Worm (Caenorhabditis elegans) whole organism, young adult: ENCODE data around the gene pelo-1.

ENCODE experiments used
- B0336.3 ChIP-seq: fragments of 200-800 bp; sonication (Bioruptor generic); IDR thresholded peaks from 2 replicates; pipeline ENCODE4 v1.3.6; 2022; ENCODE audit warnings: missing genetic modification characterization, missing compliant biosample characterization
- D2030.7 ChIP-seq: fragments of 200-800 bp; sonication (Bioruptor generic); IDR thresholded peaks from 2 replicates; pipeline ENCODE4 v1.3.6; 2022; ENCODE audit warnings: missing genetic modification reagents, missing genetic modification characterization, missing compliant biosample characterization
- F23B12.7 ChIP-seq: sonication (generic microtip); optimal IDR thresholded peaks from 2 replicates; lab custom pipeline; 2017; ENCODE audit warnings: missing genetic modification characterization, mild to moderate bottlenecking, missing compliant biosample characterization, antibody characterized with exemption, moderate library complexity; ENCODE audit not compliant: insufficient read depth
- F33H1.4 ChIP-seq: fragments of 200-800 bp; sonication (Bioruptor generic); IDR thresholded peaks from 2 replicates; pipeline ENCODE4 v1.3.6; 2022; ENCODE audit warnings: missing genetic modification reagents, missing genetic modification characterization, missing compliant biosample characterization
- K12H6.12 ChIP-seq: fragments of 200-800 bp; sonication (Bioruptor generic); optimal IDR thresholded peaks from 2 replicates; lab custom pipeline; 2018; ENCODE audit warnings: mild to moderate bottlenecking, missing genetic modification characterization, missing compliant biosample characterization
- Y53F4B.3 ChIP-seq: fragments of 200-800 bp; sonication (Bioruptor generic); IDR thresholded peaks from 2 replicates; pipeline ENCODE4 v1.3.6; 2022; ENCODE audit warnings: missing genetic modification reagents, missing genetic modification characterization, missing compliant biosample characterization
- ama-1 ChIP-seq, 3 experiments: fragments of 150-350 bp in 1 of 3; sonication (generic microtip) in 2 of 3; optimal IDR thresholded peaks; 2 replicates each; lab custom pipeline; 2014 to 2018; ENCODE audit warnings: missing biosample characterization in 2 of 3, missing genetic modification characterization in 2 of 3, missing genetic modification reagents in 2 of 3
- atf-7 ChIP-seq: sonication (generic microtip); optimal IDR thresholded peaks from 2 replicates; lab custom pipeline; 2017; ENCODE audit warnings: mild to moderate bottlenecking, missing genetic modification characterization, missing compliant biosample characterization
- athp-1 ChIP-seq: sonication (generic microtip); optimal IDR thresholded peaks from 2 replicates; lab custom pipeline; 2017; ENCODE audit warnings: mild to moderate bottlenecking, missing genetic modification characterization, missing compliant biosample characterization
- attf-5 ChIP-seq: fragments of 200-800 bp; sonication (Bioruptor generic); optimal IDR thresholded peaks from 2 replicates; lab custom pipeline; 2018; ENCODE audit warnings: mild to moderate bottlenecking, missing genetic modification characterization, missing compliant biosample characterization
- attf-6 ChIP-seq: fragments of 200-800 bp; sonication (Bioruptor generic); IDR thresholded peaks from 2 replicates; pipeline ENCODE4 v1.3.6; 2022; ENCODE audit warnings: missing genetic modification reagents, missing genetic modification characterization, missing compliant biosample characterization
- bed-1 ChIP-seq: fragments of 200-800 bp; sonication (Bioruptor generic); IDR thresholded peaks from 2 replicates; pipeline ENCODE4 v1.3.6; 2022; ENCODE audit warnings: missing genetic modification reagents, missing genetic modification characterization, missing compliant biosample characterization
- cebp-1 ChIP-seq, 2 experiments: fragments of 200-800 bp in 1 of 2; sonication (Bioruptor generic) in 1 of 2; sonication (generic microtip) in 1 of 2; IDR thresholded peaks in 1 of 2; optimal IDR thresholded peaks in 1 of 2; 2 replicates each; pipeline versions ENCODE4 v1.3.6 to Lab custom; 2017 to 2022; ENCODE audit warnings: missing compliant biosample characterization in 2 of 2, missing genetic modification characterization in 2 of 2, mild to moderate bottlenecking in 1 of 2, missing genetic modification reagents in 1 of 2, moderate library complexity in 1 of 2
- ceh-100 ChIP-seq: fragments of 200-800 bp; sonication (Bioruptor generic); IDR thresholded peaks from 2 replicates; pipeline ENCODE4 v1.3.6; 2022; ENCODE audit warnings: missing genetic modification reagents, missing genetic modification characterization, missing compliant biosample characterization
- dpl-1 ChIP-seq: fragments of 150-350 bp; optimal IDR thresholded peaks from 2 replicates; lab custom pipeline; 2014; ENCODE audit warnings: missing biosample characterization, missing genetic modification reagents, missing genetic modification characterization
- efl-1 ChIP-seq: fragments of 150-350 bp; optimal IDR thresholded peaks from 2 replicates; lab custom pipeline; 2014; ENCODE audit warnings: missing biosample characterization, missing genetic modification reagents, missing genetic modification characterization
- egl-18 ChIP-seq: fragments of 200-800 bp; sonication (Bioruptor generic); IDR thresholded peaks from 2 replicates; pipeline ENCODE4 v1.3.6; 2022; ENCODE audit warnings: missing genetic modification reagents, missing genetic modification characterization, missing compliant biosample characterization
- egl-44 ChIP-seq: fragments of 200-800 bp; sonication (Bioruptor generic); IDR thresholded peaks from 2 replicates; pipeline ENCODE4 v1.3.6; 2022; ENCODE audit warnings: missing genetic modification reagents, missing genetic modification characterization, missing compliant biosample characterization
- fkh-3 ChIP-seq: sonication (generic microtip); optimal IDR thresholded peaks from 2 replicates; lab custom pipeline; 2016; ENCODE audit warnings: mild to moderate bottlenecking, missing genetic modification characterization, missing compliant biosample characterization
- gei-17 ChIP-seq: fragments of 200-800 bp; sonication (Bioruptor generic); optimal IDR thresholded peaks from 2 replicates; lab custom pipeline; 2018; ENCODE audit warnings: mild to moderate bottlenecking, missing genetic modification characterization, missing compliant biosample characterization
- hmg-1.2 ChIP-seq: fragments of 200-800 bp; sonication (Bioruptor generic); IDR thresholded peaks from 2 replicates; pipeline ENCODE4 v1.3.6; 2022; ENCODE audit warnings: missing genetic modification reagents, missing genetic modification characterization, missing compliant biosample characterization
- let-607 ChIP-seq, 2 experiments: fragments of 200-800 bp in 1 of 2; sonication (Bioruptor generic) in 1 of 2; sonication (generic microtip) in 1 of 2; optimal IDR thresholded peaks; 2 replicates each; lab custom pipeline; 2016 to 2018; ENCODE audit warnings: mild to moderate bottlenecking in 2 of 2, missing compliant biosample characterization in 2 of 2, missing genetic modification characterization in 2 of 2, moderate library complexity in 2 of 2, missing genotype in 1 of 2
- lin-26 ChIP-seq: fragments of 200-800 bp; sonication (Bioruptor generic); IDR thresholded peaks from 2 replicates; pipeline ENCODE4 v1.3.6; 2022; ENCODE audit warnings: missing genetic modification reagents, missing genetic modification characterization, missing compliant biosample characterization
- lin-54 ChIP-seq: fragments of 200-800 bp; sonication (Bioruptor generic); optimal IDR thresholded peaks from 2 replicates; lab custom pipeline; 2018; ENCODE audit warnings: mild to moderate bottlenecking, missing genetic modification characterization, missing compliant biosample characterization
- madf-10 ChIP-seq: sonication (generic microtip); optimal IDR thresholded peaks from 2 replicates; lab custom pipeline; 2016; ENCODE audit warnings: mild to moderate bottlenecking, missing genetic modification characterization, missing compliant biosample characterization
- madf-6 ChIP-seq: fragments of 200-800 bp; sonication (Bioruptor generic); IDR thresholded peaks from 2 replicates; pipeline ENCODE4 v1.3.6; 2022; ENCODE audit warnings: missing genetic modification reagents, missing genetic modification characterization, missing compliant biosample characterization
- madf-8 ChIP-seq: fragments of 200-800 bp; sonication (Bioruptor generic); conservative IDR thresholded peaks from 2 replicates; pipeline ENCODE4 v1.3.6; 2022; ENCODE audit warnings: missing genetic modification reagents, missing genetic modification characterization, missing compliant biosample characterization
- mes-4 ChIP-seq: sonication (generic microtip); optimal IDR thresholded peaks from 2 replicates; lab custom pipeline; 2016; ENCODE audit warnings: missing genotype, missing genetic modification characterization, missing compliant biosample characterization
- mxl-1 ChIP-seq: sonication (generic microtip); optimal IDR thresholded peaks from 2 replicates; lab custom pipeline; 2016; ENCODE audit warnings: missing genetic modification characterization, missing compliant biosample characterization
- nfya-2 ChIP-seq: fragments of 200-800 bp; sonication (Bioruptor generic); IDR thresholded peaks from 2 replicates; pipeline ENCODE4 v1.3.6; 2022; ENCODE audit warnings: missing genetic modification reagents, missing genetic modification characterization, missing compliant biosample characterization
- nfyb-1 ChIP-seq: fragments of 200-800 bp; sonication (Bioruptor generic); IDR thresholded peaks from 2 replicates; pipeline ENCODE4 v1.3.6; 2022; ENCODE audit warnings: missing genetic modification reagents, missing genetic modification characterization, missing compliant biosample characterization
- nhr-120 ChIP-seq: fragments of 200-800 bp; sonication (Bioruptor generic); IDR thresholded peaks from 2 replicates; pipeline ENCODE4 v1.3.6; 2022; ENCODE audit warnings: missing genetic modification characterization, missing compliant biosample characterization
- nhr-27 ChIP-seq: fragments of 200-800 bp; sonication (Bioruptor generic); optimal IDR thresholded peaks from 2 replicates; lab custom pipeline; 2018; ENCODE audit warnings: mild to moderate bottlenecking, missing genetic modification characterization, moderate library complexity, missing compliant biosample characterization
- nhr-90 ChIP-seq: sonication (generic microtip); optimal IDR thresholded peaks from 2 replicates; lab custom pipeline; 2016; ENCODE audit warnings: missing genotype, mild to moderate bottlenecking, missing genetic modification characterization, missing compliant biosample characterization
- pbrm-1 ChIP-seq: fragments of 200-800 bp; sonication (Bioruptor generic); IDR thresholded peaks from 2 replicates; pipeline ENCODE4 v1.3.6; 2022; ENCODE audit warnings: missing genetic modification reagents, missing genetic modification characterization, missing compliant biosample characterization
- repo-1 ChIP-seq: sonication (generic microtip); optimal IDR thresholded peaks from 2 replicates; lab custom pipeline; 2017; ENCODE audit warnings: mild to moderate bottlenecking, missing genetic modification characterization, missing compliant biosample characterization
- rpc-1 ChIP-seq, 2 experiments: fragments of 150-350 bp in 1 of 2; sonication (generic microtip) in 1 of 2; optimal IDR thresholded peaks; 2 replicates each; lab custom pipeline; 2014 to 2018; ENCODE audit warnings: missing biosample characterization in 1 of 2, missing genetic modification characterization in 1 of 2, missing genetic modification reagents in 1 of 2, missing genotype in 1 of 2
- snpc-1.1 ChIP-seq: sonication (generic microtip); optimal IDR thresholded peaks from 2 replicates; lab custom pipeline; 2017; ENCODE audit warnings: missing genetic modification characterization, mild to moderate bottlenecking, missing compliant biosample characterization, antibody characterized with exemption, moderate library complexity, missing genotype, missing genetic modification reagents; ENCODE audit not compliant: insufficient read depth
- snpc-1.3 ChIP-seq: sonication (generic microtip); optimal IDR thresholded peaks from 2 replicates; lab custom pipeline; 2017; ENCODE audit warnings: missing genetic modification characterization, mild to moderate bottlenecking, missing compliant biosample characterization, antibody characterized with exemption, moderate library complexity, missing genotype, missing genetic modification reagents; ENCODE audit not compliant: insufficient read depth
- snpc-3.4 ChIP-seq: sonication (generic microtip); optimal IDR thresholded peaks from 2 replicates; lab custom pipeline; 2017; ENCODE audit warnings: missing genetic modification characterization, mild to moderate bottlenecking, missing compliant biosample characterization, antibody characterized with exemption, moderate library complexity, missing genotype, missing genetic modification reagents
- ztf-18 ChIP-seq: sonication (generic microtip); optimal IDR thresholded peaks from 2 replicates; lab custom pipeline; 2016; ENCODE audit warnings: missing genotype, mild to moderate bottlenecking, missing genetic modification characterization, missing compliant biosample characterization
- ztf-22 ChIP-seq: fragments of 200-800 bp; sonication (Bioruptor generic); optimal IDR thresholded peaks from 2 replicates; lab custom pipeline; 2018; ENCODE audit warnings: mild to moderate bottlenecking, missing genetic modification characterization, moderate library complexity, missing compliant biosample characterization
- ztf-25 ChIP-seq: fragments of 200-800 bp; sonication (Bioruptor generic); IDR thresholded peaks from 2 replicates; pipeline ENCODE4 v1.3.6; 2022; ENCODE audit warnings: missing genetic modification reagents, missing genetic modification characterization, missing compliant biosample characterization
- ztf-6 ChIP-seq: fragments of 200-800 bp; sonication (Bioruptor generic); IDR thresholded peaks from 2 replicates; pipeline ENCODE4 v1.3.6; 2022; ENCODE audit warnings: missing genetic modification reagents, missing genetic modification characterization, missing compliant biosample characterization

pelo-1 gene

DNA sequence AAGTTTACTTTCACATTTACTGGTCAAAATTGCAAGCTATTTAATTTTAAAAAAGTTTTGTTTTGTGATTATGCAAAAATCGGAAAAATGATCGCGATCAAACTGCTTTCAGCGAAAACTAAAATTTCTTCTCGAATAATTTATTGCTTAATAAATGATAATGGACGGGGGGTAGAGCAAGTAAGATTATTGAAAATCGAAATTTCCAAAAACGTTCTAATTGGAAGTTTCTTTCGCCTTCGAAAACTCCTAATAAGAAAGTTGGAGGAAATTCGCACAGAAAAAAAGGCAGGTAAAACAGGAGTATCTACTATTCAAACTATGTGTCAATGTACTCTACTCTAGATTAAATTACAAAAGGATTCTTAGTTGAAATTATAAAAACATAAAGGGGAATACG lies 31.8 kb downstream of the pelo-1 start (continued):
- TF ChIP-seq attf-5 (GFP tag; lab: Kevin White, UChicago) (no peak), nfya-2 (GFP tag; lab: Robert Waterston, UW) (peak; percentile 83; the same call in 1 of the 2 replicates), hmg-1.2 (peak; percentile 35; the same call in 1 of the 2 replicates), mes-4 (tag; lab: Kevin White, UChicago) (peak; percentile 83), lin-26 (no peak; the same call in 1 of the 2 replicates), Y53F4B.3 (GFP tag; lab: Robert Waterston, UW) (no peak), ztf-22 (GFP tag; lab: Kevin White, UChicago) (no peak), lin-54 (peak; percentile 52), bed-1 (GFP tag; lab: Robert Waterston, UW) (no peak), egl-18 (GFP tag; lab: Robert Waterston, UW) (no peak), snpc-3.4 (tag; lab: Kevin White, UChicago) (peak; percentile 23), madf-8 (GFP tag; lab: Robert Waterston, UW) (no peak)

DNA sequence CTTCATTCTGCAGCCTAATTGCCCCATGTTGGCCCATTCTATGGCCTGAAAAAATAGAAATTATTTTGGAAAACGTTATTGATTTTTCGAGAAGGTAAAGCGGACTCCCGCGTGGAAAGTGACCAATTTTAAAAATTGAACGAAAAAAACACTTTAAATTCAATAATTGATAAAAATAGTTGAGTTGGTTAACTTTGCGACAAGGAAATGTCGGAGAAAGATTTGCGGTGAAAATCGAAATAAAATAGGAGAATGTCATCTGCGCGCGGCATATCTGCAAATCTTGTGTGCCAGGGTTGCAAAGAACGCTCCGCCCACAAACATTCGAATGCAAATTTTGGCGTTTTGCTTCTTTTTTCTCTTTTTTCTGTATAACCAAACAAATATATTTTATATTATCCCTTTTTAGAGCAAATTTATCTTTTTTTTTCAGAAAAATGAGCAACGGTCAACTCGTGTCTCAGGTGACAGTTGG lies 33.1 kb downstream of the pelo-1 start, which contains the start of the genes rnf-121 and C16C10.4:
Gene rnf-121, minus strand, starts transcription at position 51 of the 475 bp plus-strand sequence.
Gene C16C10.4, plus strand, starts transcription at position 434 of the 475 bp plus-strand sequence.
- TF ChIP-seq attf-6 (GFP tag; lab: Robert Waterston, UW) (no peak), ztf-18 (tag; lab: Kevin White, UChicago) (peak; percentile 46), F23B12.7 (tag; lab: Kevin White, UChicago) (peak; percentile 67), nhr-27 (tag; lab: Kevin White, UChicago) (no peak), fkh-3 (no peak), D2030.7 (GFP tag; lab: Robert Waterston, UW) (peak; percentile 61; the same call in 1 of the 2 replicates), athp-1 (tag; lab: Kevin White, UChicago) (peak; percentile 40), rpc-1 (optimal IDR thresholded peaks at IDR 0.05; lab: Kevin White, UChicago) (peak; percentile 56), rpc-1 (tag; optimal IDR thresholded peaks at IDR 0.05; lab: Kevin White, UChicago) (no peak), lin-26 (peak; percentile 49; the same call in 1 of the 2 replicates), repo-1 (tag; lab: Kevin White, UChicago) (peak; percentile 4), madf-6 (GFP tag; lab: Robert Waterston, UW) (peak; percentile 82), egl-44 (GFP tag; lab: Robert Waterston, UW) (no peak), cebp-1 (GFP tag; IDR thresholded peaks at IDR 0.05; lab: Robert Waterston, UW) (no peak), cebp-1 (tag; optimal IDR thresholded peaks at IDR 0.05; lab: Kevin White, UChicago) (peak; percentile 74), dpl-1 (GFP tag; lab: Kevin White, UChicago) (no peak), ceh-100 (peak; percentile 77), madf-10 (tag; lab: Kevin White, UChicago) (peak; percentile 45), efl-1 (GFP tag; lab: Kevin White, UChicago) (peak; percentile 26), ama-1 (optimal IDR thresholded peaks at IDR 0.05; lab: Kevin White, UChicago) (no peak), ama-1 (GFP tag; optimal IDR thresholded peaks at IDR 0.05; lab: Kevin White, UChicago) (peak in 1 of 2 experiments; percentile 62), F33H1.4 (no peak; the same call in 1 of the 2 replicates), mxl-1 (tag; lab: Kevin White, UChicago) (no peak), K12H6.12 (peak; percentile 19), snpc-1.1 (tag; lab: Kevin White, UChicago) (peak; percentile 31), atf-7 (tag; lab: Kevin White, UChicago) (no peak), snpc-1.3 (tag; lab: Kevin White, UChicago) (peak; percentile 71), ztf-22 (GFP tag; lab: Kevin White, UChicago) (no peak), attf-5 (GFP tag; lab: Kevin White, UChicago) (peak; percentile 68), ztf-6 (no peak), ztf-25 (GFP tag; lab: Robert Waterston, UW) (0 out of 2 replicates have a peak, but pooled peaks have one; percentile 30), B0336.3 (peak; percentile 20; the same call in 1 of the 2 replicates), gei-17 (no peak), nhr-90 (tag; lab: Kevin White, UChicago) (no peak), nhr-120 (no peak), nfyb-1 (GFP tag; lab: Robert Waterston, UW) (peak; percentile 77; the same call in 1 of the 2 replicates), bed-1 (GFP tag; lab: Robert Waterston, UW) (no peak), let-607 (tag; optimal IDR thresholded peaks at IDR 0.05; lab: Kevin White, UChicago) (peak in 1 of 2 experiments; percentile 42), pbrm-1 (peak; percentile 31; the same call in 1 of the 2 replicates)
